Worm (Caenorhabditis elegans) whole organism, L2 larva: ENCODE measurements around the gene fipr-17.

Experiments
- ama-1 ChIP-seq: fragments of 150-350 bp; optimal IDR thresholded peaks from 2 replicates; lab custom pipeline; 2018; ENCODE audit warnings: inconsistent platforms
- snpc-4 ChIP-seq: fragments of 150-350 bp; optimal IDR thresholded peaks from 2 replicates; lab custom pipeline; 2014; ENCODE audit warnings: missing biosample characterization, missing genetic modification characterization
- unc-39 ChIP-seq: fragments of 150-350 bp; optimal IDR thresholded peaks from 2 replicates; lab custom pipeline; 2014; ENCODE audit warnings: missing biosample characterization, missing genetic modification characterization
- unc-62 ChIP-seq: fragments of 150-350 bp; optimal IDR thresholded peaks from 2 replicates; lab custom pipeline; 2014; ENCODE audit warnings: missing biosample characterization, missing genetic modification reagents, missing genetic modification characterization

DNA sequence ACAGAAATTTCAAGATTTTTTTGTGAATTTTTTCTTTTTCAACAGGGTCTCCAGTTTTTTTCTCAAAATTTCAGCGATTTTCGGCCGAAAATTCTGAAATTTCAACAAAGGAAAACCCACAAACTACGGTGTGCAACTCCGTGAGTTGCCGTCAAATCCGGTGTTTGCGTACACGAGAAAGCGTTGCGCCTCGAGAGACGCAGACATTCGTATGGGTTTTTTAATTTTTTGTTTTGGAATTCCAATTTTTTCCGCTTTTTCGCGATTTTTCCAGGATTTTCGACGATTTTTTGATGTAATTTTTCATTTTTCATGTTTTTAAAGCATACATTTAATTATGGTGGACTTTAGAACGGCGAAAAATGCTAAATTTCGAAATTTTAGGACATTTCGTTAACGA lies 28.7 kb upstream of the fipr-17 start:
- TF ChIP-seq snpc-4 (tag; lab: Kevin White, UChicago) (peak; percentile 46), ama-1 (lab: Kevin White, UChicago) (peak; percentile 6), unc-62 (no peak), unc-39 (no peak)
